Fruit fly (Drosophila melanogaster): ENCODE results near the gene Pkc98E.

The Pkc98E gene

DNA sequence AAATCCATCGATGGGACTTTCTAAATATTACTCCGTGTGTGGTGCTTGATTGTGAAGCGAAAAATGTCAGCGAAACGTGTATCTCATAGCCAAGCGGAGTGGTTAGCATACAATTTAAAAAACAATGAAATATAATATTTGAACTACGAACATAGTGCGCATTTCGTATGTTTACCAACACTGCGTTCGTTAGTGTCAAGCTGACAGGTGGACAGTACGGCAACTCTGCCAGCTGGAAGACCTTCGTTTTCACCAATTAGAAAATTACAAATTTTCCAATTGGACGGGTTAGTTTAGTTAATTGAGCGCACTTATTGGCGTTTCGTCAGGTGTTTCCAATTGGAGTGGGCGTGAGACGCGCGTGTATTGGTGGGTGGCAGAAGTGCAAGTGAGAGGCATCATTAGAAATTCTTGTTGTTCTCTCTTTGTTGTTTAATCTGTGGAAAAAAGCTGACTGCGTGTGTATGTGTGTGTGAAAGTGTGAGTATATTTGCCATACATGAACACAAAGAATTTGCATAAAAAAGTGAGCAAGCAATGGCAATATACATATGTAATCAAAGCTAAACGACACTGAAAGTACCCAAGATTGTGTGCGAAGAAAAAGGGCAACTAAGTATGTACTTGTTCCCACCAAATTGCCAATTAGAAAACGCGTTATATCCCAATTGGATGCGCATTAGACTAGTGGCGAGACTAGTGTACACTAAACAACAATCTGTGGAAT lies 911 bp downstream of the Pkc98E start (continued):
- TF ChIP-seq emc (GFP tag; optimal IDR thresholded peaks at IDR 0.05), result no peak
- TF ChIP-seq h (optimal IDR thresholded peaks at IDR 0.05), result no peak
- no peak for TF ChIP-seq corto (GFP tag; optimal IDR thresholded peaks at IDR 0.05)
- peak; percentile 43 for TF ChIP-seq vfl (GFP tag; optimal IDR thresholded peaks at IDR 0.05)
- no peak for TF ChIP-seq CG1792 (GFP tag; optimal IDR thresholded peaks at IDR 0.05)
- TF ChIP-seq crp (GFP tag; optimal IDR thresholded peaks at IDR 0.05), result peak in 1 of 2 experiments; percentile 70
- no peak for TF ChIP-seq CG15601 (tag; optimal IDR thresholded peaks at IDR 0.05)
- TF ChIP-seq Hmx (GFP tag; optimal IDR thresholded peaks at IDR 0.05), result peak; percentile 16
- TF ChIP-seq CG13894 (tag; optimal IDR thresholded peaks at IDR 0.05), result no peak
- no peak for TF ChIP-seq bsh (GFP tag; optimal IDR thresholded peaks at IDR 0.05)
- TF ChIP-seq fd3F (GFP tag; optimal IDR thresholded peaks at IDR 0.05), result no peak
- TF ChIP-seq CG18476 (GFP tag; optimal IDR thresholded peaks at IDR 0.05), result peak; percentile 51
- no peak for TF ChIP-seq Hr3 (GFP tag; optimal IDR thresholded peaks at IDR 0.05)
- no peak for TF ChIP-seq CG12071 (GFP tag; optimal IDR thresholded peaks at IDR 0.05)
- TF ChIP-seq Vsx1 (GFP tag; optimal IDR thresholded peaks at IDR 0.05), result peak; percentile 24
- TF ChIP-seq Dad (GFP tag; optimal IDR thresholded peaks at IDR 0.05), result peak; percentile 55
- no peak for TF ChIP-seq da (GFP tag; optimal IDR thresholded peaks at IDR 0.05)
- no peak for TF ChIP-seq CG12236 (GFP tag; optimal IDR thresholded peaks at IDR 0.05)
- TF ChIP-seq CG7556 (GFP tag; optimal IDR thresholded peaks at IDR 0.05), result no peak
- TF ChIP-seq CG2889 (GFP tag; IDR thresholded peaks at IDR 0.05), result no peak; the same call in 1 of the 3 replicates
- no peak for TF ChIP-seq cato (GFP tag; optimal IDR thresholded peaks at IDR 0.05; ENCODE audit: borderline replicate concordance)
- no peak for TF ChIP-seq pros (GFP tag; optimal IDR thresholded peaks at IDR 0.05)
- no peak for TF ChIP-seq sima (GFP tag; optimal IDR thresholded peaks at IDR 0.05)
- no peak for TF ChIP-seq Tbp (GFP tag; optimal IDR thresholded peaks at IDR 0.05)
- peak; percentile 13 for TF ChIP-seq CG9797 (GFP tag; optimal IDR thresholded peaks at IDR 0.05)
- no peak for TF ChIP-seq Oaz (GFP tag; IDR thresholded peaks at IDR 0.05)
- peak; percentile 10 for TF ChIP-seq lbe (GFP tag; optimal IDR thresholded peaks at IDR 0.05)
- TF ChIP-seq en (GFP tag; optimal IDR thresholded peaks at IDR 0.05), result peak; percentile 9
- TF ChIP-seq B-H1 (GFP tag; IDR thresholded peaks at IDR 0.05), result no peak
- no peak for TF ChIP-seq CG12104 (GFP tag; optimal IDR thresholded peaks at IDR 0.05)
- TF ChIP-seq pzg (GFP tag; optimal IDR thresholded peaks at IDR 0.05), result peak; percentile 62
- no peak for TF ChIP-seq CG3281 (GFP tag; optimal IDR thresholded peaks at IDR 0.05)
- TF ChIP-seq CG32767 (GFP tag; IDR thresholded peaks at IDR 0.05), result peak; percentile 18; the same call in 1 of the 2 replicates
- no peak for TF ChIP-seq ranshi (GFP tag; IDR thresholded peaks at IDR 0.05)
- peak; percentile 39 for TF ChIP-seq CG8290 (GFP tag; optimal IDR thresholded peaks at IDR 0.05)
- peak; percentile 19 to 79 for TF ChIP-seq CG8290 (tag; optimal IDR thresholded peaks at IDR 0.05)
- no peak for TF ChIP-seq fru (optimal IDR thresholded peaks at IDR 0.05)
- 0 out of 2 replicates have a peak, but pooled peaks have one; percentile 10 for TF ChIP-seq CG6689 (GFP tag; IDR thresholded peaks at IDR 0.05)
- no peak for TF ChIP-seq CG4854 (GFP tag; optimal IDR thresholded peaks at IDR 0.05)
- TF ChIP-seq ftz-f1 (GFP tag; optimal IDR thresholded peaks at IDR 0.05), result peak; percentile 96
- peak; percentile 12 for TF ChIP-seq CG7786 (GFP tag; optimal IDR thresholded peaks at IDR 0.05)
- peak; percentile 95 for TF ChIP-seq stwl (tag; optimal IDR thresholded peaks at IDR 0.05)
- no peak for TF ChIP-seq sc (optimal IDR thresholded peaks at IDR 0.05)
- TF ChIP-seq sc (GFP tag; optimal IDR thresholded peaks at IDR 0.05), result no peak
- no peak for TF ChIP-seq Dip2 (GFP tag; IDR thresholded peaks at IDR 0.05)
- no peak for TF ChIP-seq Gsc (GFP tag; IDR thresholded peaks at IDR 0.05)
- TF ChIP-seq CG17829 (tag; optimal IDR thresholded peaks at IDR 0.05), result peak; percentile 19
- no peak for TF ChIP-seq CG17912 (GFP tag; optimal IDR thresholded peaks at IDR 0.05)
- TF ChIP-seq CG3407 (GFP tag; optimal IDR thresholded peaks at IDR 0.05), result no peak
- no peak for TF ChIP-seq Xrp1 (GFP tag; IDR thresholded peaks at IDR 0.05)
- peak; percentile 44 for TF ChIP-seq CG17359 (tag; optimal IDR thresholded peaks at IDR 0.05)
